Worm (Caenorhabditis elegans): ENCODE data around the gene F21H7.3.

Gene F21H7.3

ce11 chrV:16237223-16237622 is 2.2 kb upstream of the F21H7.3 start, which contains the start of gene F21H7.5:
TSS of gene F21H7.5 (plus strand) at chrV:16237523.
- TF ChIP-seq hmg-4 (GFP tag; optimal IDR thresholded peaks at IDR 0.05): no peak
- TF ChIP-seq tbx-11 (GFP tag; IDR thresholded peaks at IDR 0.05): no peak
- no peak for TF ChIP-seq aly-1 (tag; optimal IDR thresholded peaks at IDR 0.05)
- no peak for TF ChIP-seq ceh-13 (GFP tag; optimal IDR thresholded peaks at IDR 0.05)

- TF ChIP-seq ceh-36 (tag; optimal IDR thresholded peaks at IDR 0.05) (no peak), B0310.2 (tag; optimal IDR thresholded peaks at IDR 0.05) (no peak), ceh-13 (GFP tag; optimal IDR thresholded peaks at IDR 0.05) (no peak), tbx-11 (GFP tag; IDR thresholded peaks at IDR 0.05) (no peak)
Measured at ce11 chrV:16235647-16236046, 612 bp upstream of the F21H7.3 start, which contains the start of gene srh-98. TSS of gene srh-98 (minus strand) at chrV:16235747.

ce11 chrV:16233624-16234023 is 1.4 kb downstream of the F21H7.3 start, which contains the start of gene clec-233:
TSS of gene clec-233 (plus strand) at chrV:16233924.
- no peak for TF ChIP-seq B0310.2 (tag; optimal IDR thresholded peaks at IDR 0.05)
- TF ChIP-seq hmbx-1 (tag; optimal IDR thresholded peaks at IDR 0.05): no peak
- no peak for TF ChIP-seq tbx-37 (GFP tag; conservative IDR thresholded peaks at IDR 0.05)
- TF ChIP-seq hmg-4 (GFP tag; optimal IDR thresholded peaks at IDR 0.05): no peak
- TF ChIP-seq pes-1 (GFP tag; IDR thresholded peaks at IDR 0.05): no peak
- no peak for TF ChIP-seq sea-1 (GFP tag; conservative IDR thresholded peaks at IDR 0.05)
- no peak for TF ChIP-seq F13C5.2 (tag; optimal IDR thresholded peaks at IDR 0.05)
- no peak for TF ChIP-seq ceh-36 (tag; optimal IDR thresholded peaks at IDR 0.05)
- TF ChIP-seq ama-1 (optimal IDR thresholded peaks at IDR 0.05): no peak
- no peak for TF ChIP-seq scrt-1 (GFP tag; IDR thresholded peaks at IDR 0.05)
- no peak for TF ChIP-seq tbx-11 (GFP tag; IDR thresholded peaks at IDR 0.05)
- TF ChIP-seq ceh-13 (GFP tag; optimal IDR thresholded peaks at IDR 0.05): no peak
- no peak for TF ChIP-seq flt-1 (GFP tag; IDR thresholded peaks at IDR 0.05)
- no peak for TF ChIP-seq tra-4 (tag; optimal IDR thresholded peaks at IDR 0.05)
- no peak for TF ChIP-seq aly-1 (tag; optimal IDR thresholded peaks at IDR 0.05)
- TF ChIP-seq ets-7 (tag; optimal IDR thresholded peaks at IDR 0.05): no peak

- no peak for TF ChIP-seq sea-1 (GFP tag; conservative IDR thresholded peaks at IDR 0.05)
- no peak for TF ChIP-seq hmg-4 (GFP tag; optimal IDR thresholded peaks at IDR 0.05)
- TF ChIP-seq aly-1 (tag; optimal IDR thresholded peaks at IDR 0.05): no peak
- TF ChIP-seq tbx-37 (GFP tag; conservative IDR thresholded peaks at IDR 0.05): no peak
- no peak for TF ChIP-seq ceh-36 (tag; optimal IDR thresholded peaks at IDR 0.05)
- TF ChIP-seq ets-7 (tag; optimal IDR thresholded peaks at IDR 0.05): no peak
- no peak for TF ChIP-seq hmbx-1 (tag; optimal IDR thresholded peaks at IDR 0.05)
- no peak for TF ChIP-seq tra-4 (tag; optimal IDR thresholded peaks at IDR 0.05)
- no peak for TF ChIP-seq ceh-13 (GFP tag; optimal IDR thresholded peaks at IDR 0.05)
- TF ChIP-seq scrt-1 (GFP tag; IDR thresholded peaks at IDR 0.05): no peak
- TF ChIP-seq pes-1 (GFP tag; IDR thresholded peaks at IDR 0.05): no peak
- no peak for TF ChIP-seq F13C5.2 (tag; optimal IDR thresholded peaks at IDR 0.05)
- TF ChIP-seq hnd-1 (tag; optimal IDR thresholded peaks at IDR 0.05): no peak
- no peak for TF ChIP-seq B0310.2 (tag; optimal IDR thresholded peaks at IDR 0.05)
- no peak for TF ChIP-seq flt-1 (GFP tag; IDR thresholded peaks at IDR 0.05)
- TF ChIP-seq tbx-11 (GFP tag; IDR thresholded peaks at IDR 0.05): no peak
- TF ChIP-seq ama-1 (optimal IDR thresholded peaks at IDR 0.05): no peak
Measured at ce11 chrV:16232180-16232579, 2.9 kb downstream of the F21H7.3 start, which contains the start of gene gst-22. TSS of gene gst-22 (minus strand) at chrV:16232282.

ce11 chrV:16229896-16230295 is 5.1 kb downstream of the F21H7.3 start, which contains the start of the genes F21H7.2 and F21H7.12:
TSS of gene F21H7.2 (minus strand) at chrV:16229996.
TSS of gene F21H7.12 (plus strand) at chrV:16230165.
- TF ChIP-seq hnd-1 (tag; optimal IDR thresholded peaks at IDR 0.05) (no peak), tbx-11 (GFP tag; IDR thresholded peaks at IDR 0.05) (no peak)

- TF ChIP-seq ceh-36 (tag; optimal IDR thresholded peaks at IDR 0.05) (no peak), tbx-37 (GFP tag; conservative IDR thresholded peaks at IDR 0.05) (no peak), pes-1 (GFP tag; IDR thresholded peaks at IDR 0.05) (no peak)
Measured at ce11 chrV:16229439-16229838, 5.6 kb downstream of the F21H7.3 start.

ce11 chrV:16226581-16226980 is 8.5 kb downstream of the F21H7.3 start, which contains the start of gene F11A5.13:
TSS of gene F11A5.13 (minus strand) at chrV:16226681.
- TF ChIP-seq B0310.2 (tag; optimal IDR thresholded peaks at IDR 0.05) (no peak), flt-1 (GFP tag; IDR thresholded peaks at IDR 0.05) (no peak), F13C5.2 (tag; optimal IDR thresholded peaks at IDR 0.05) (no peak), aly-1 (tag; optimal IDR thresholded peaks at IDR 0.05) (no peak), tra-4 (tag; optimal IDR thresholded peaks at IDR 0.05) (no peak), ceh-36 (tag; optimal IDR thresholded peaks at IDR 0.05) (no peak), hmg-4 (GFP tag; optimal IDR thresholded peaks at IDR 0.05) (no peak), tbx-37 (GFP tag; conservative IDR thresholded peaks at IDR 0.05) (no peak), hmbx-1 (tag; optimal IDR thresholded peaks at IDR 0.05) (no peak), sea-1 (GFP tag; conservative IDR thresholded peaks at IDR 0.05) (no peak), ets-7 (tag; optimal IDR thresholded peaks at IDR 0.05) (no peak), tbx-11 (GFP tag; IDR thresholded peaks at IDR 0.05) (no peak), ama-1 (optimal IDR thresholded peaks at IDR 0.05) (no peak), hnd-1 (tag; optimal IDR thresholded peaks at IDR 0.05) (no peak), pes-1 (GFP tag; IDR thresholded peaks at IDR 0.05) (no peak), ceh-13 (GFP tag; optimal IDR thresholded peaks at IDR 0.05) (no peak)

- TF ChIP-seq flt-1 (GFP tag; IDR thresholded peaks at IDR 0.05) (no peak), B0310.2 (tag; optimal IDR thresholded peaks at IDR 0.05) (no peak), hnd-1 (tag; optimal IDR thresholded peaks at IDR 0.05) (no peak), aly-1 (tag; optimal IDR thresholded peaks at IDR 0.05) (no peak), scrt-1 (GFP tag; IDR thresholded peaks at IDR 0.05) (no peak), ets-7 (tag; optimal IDR thresholded peaks at IDR 0.05) (no peak), ceh-36 (tag; optimal IDR thresholded peaks at IDR 0.05) (no peak), hmbx-1 (tag; optimal IDR thresholded peaks at IDR 0.05) (no peak), pes-1 (GFP tag; IDR thresholded peaks at IDR 0.05) (no peak), hmg-4 (GFP tag; optimal IDR thresholded peaks at IDR 0.05) (no peak), tbx-11 (GFP tag; IDR thresholded peaks at IDR 0.05) (no peak), F13C5.2 (tag; optimal IDR thresholded peaks at IDR 0.05) (no peak), tbx-37 (GFP tag; conservative IDR thresholded peaks at IDR 0.05) (no peak), ceh-13 (GFP tag; optimal IDR thresholded peaks at IDR 0.05) (no peak), tra-4 (tag; optimal IDR thresholded peaks at IDR 0.05) (no peak)
Measured at ce11 chrV:16225524-16226116, 9.4 kb downstream of the F21H7.3 start.
